Fruit fly (Drosophila melanogaster): ENCODE data around the gene Hpd.

Gene Hpd

DNA sequence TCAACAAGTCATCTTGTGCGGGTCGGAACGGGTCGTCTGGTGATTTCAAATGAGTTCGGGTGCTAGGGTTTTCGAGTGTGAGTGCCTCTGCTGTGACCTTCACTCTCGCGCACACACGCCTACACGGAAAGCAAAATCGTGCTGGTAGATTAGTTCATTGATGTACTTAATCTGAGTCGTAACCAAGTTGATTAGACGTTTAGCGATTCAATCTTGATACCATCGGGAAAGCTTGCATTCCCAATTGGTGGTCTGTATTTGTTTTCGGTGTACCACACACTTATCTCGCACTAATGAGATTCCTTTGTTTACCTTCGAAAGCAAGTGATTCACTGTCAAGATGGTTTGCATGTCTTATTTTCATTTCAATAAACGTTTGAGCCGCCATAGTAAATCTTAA, 50.7 kb downstream of the Hpd start:
- TF ChIP-seq jim (GFP tag; optimal IDR thresholded peaks at IDR 0.05), result no peak
- TF ChIP-seq CrebA (GFP tag; optimal IDR thresholded peaks at IDR 0.05; ENCODE audit: borderline replicate concordance), result no peak
- TF ChIP-seq fru (GFP tag; optimal IDR thresholded peaks at IDR 0.05), result peak; percentile 24
- no peak for TF ChIP-seq N (GFP tag; optimal IDR thresholded peaks at IDR 0.05)
- no peak for TF ChIP-seq Vsx2 (GFP tag; optimal IDR thresholded peaks at IDR 0.05; ENCODE audit: partially characterized antibody)
- no peak for TF ChIP-seq dl (GFP tag; optimal IDR thresholded peaks at IDR 0.05; ENCODE audit: insufficient read depth in 1 of 2, partially characterized antibody in 2 of 2)
- peak; percentile 51 for TF ChIP-seq rgr (GFP tag; optimal IDR thresholded peaks at IDR 0.05)
- TF ChIP-seq psq (GFP tag; optimal IDR thresholded peaks at IDR 0.05), result no peak
- TF ChIP-seq Hnf4 (GFP tag; optimal IDR thresholded peaks at IDR 0.05), result no peak
- TF ChIP-seq sv (GFP tag; optimal IDR thresholded peaks at IDR 0.05), result no peak
- no peak for TF ChIP-seq CG32264 (GFP tag; optimal IDR thresholded peaks at IDR 0.05)
- TF ChIP-seq HLH106 (tag; optimal IDR thresholded peaks at IDR 0.05), result no peak
- peak; percentile 20 for TF ChIP-seq brk (GFP tag; optimal IDR thresholded peaks at IDR 0.05)
- TF ChIP-seq h (GFP tag; optimal IDR thresholded peaks at IDR 0.05), result peak; percentile 73
- TF ChIP-seq foxo (GFP tag; optimal IDR thresholded peaks at IDR 0.05), result peak in 1 of 2 experiments; percentile 44
- peak; percentile 57 for TF ChIP-seq ey (GFP tag; optimal IDR thresholded peaks at IDR 0.05)
- TF ChIP-seq OdsH (GFP tag; optimal IDR thresholded peaks at IDR 0.05), result peak; percentile 40
- TF ChIP-seq usp (GFP tag; optimal IDR thresholded peaks at IDR 0.05), result no peak

Data from whole organism, wandering third instar larva.